Worm (Caenorhabditis elegans) whole organism, midembryonic: ENCODE data around the gene ugt-3.

Source experiments
- T22C8.4 ChIP-seq: fragments of 200-800 bp; sonication (Bioruptor generic); IDR thresholded peaks from 2 replicates; pipeline ENCODE4 v1.3.6; 2022; ENCODE audit warnings: missing genetic modification characterization, missing compliant biosample characterization
- cog-1 ChIP-seq: sonication (generic microtip); optimal IDR thresholded peaks from 2 replicates; lab custom pipeline; 2016; ENCODE audit warnings: missing genetic modification characterization, missing compliant biosample characterization
- flt-1 ChIP-seq: fragments of 200-800 bp; sonication (Bioruptor generic); IDR thresholded peaks from 2 replicates; pipeline ENCODE4 v1.3.6; 2022; ENCODE audit warnings: missing genetic modification characterization, missing compliant biosample characterization
- klf-2 ChIP-seq: fragments of 200-800 bp; sonication (Bioruptor generic); conservative IDR thresholded peaks from 2 replicates; pipeline ENCODE4 v1.3.6; 2022; ENCODE audit warnings: missing genetic modification reagents, missing genetic modification characterization, missing compliant biosample characterization
- med-1 ChIP-seq: sonication (generic microtip); optimal IDR thresholded peaks from 2 replicates; lab custom pipeline; 2017; ENCODE audit warnings: missing genetic modification characterization, mild to moderate bottlenecking, missing compliant biosample characterization, antibody characterized with exemption, missing genetic modification reagents; ENCODE audit not compliant: insufficient read depth
- ref-1 ChIP-seq: fragments of 200-800 bp; sonication (Bioruptor generic); conservative IDR thresholded peaks from 2 replicates; pipeline ENCODE4 v1.3.6; 2022; ENCODE audit warnings: missing genetic modification reagents, missing genetic modification characterization, missing compliant biosample characterization
- tab-1 ChIP-seq: fragments of 200-800 bp; sonication (Bioruptor generic); IDR thresholded peaks from 2 replicates; pipeline ENCODE4 v1.3.6; 2022; ENCODE audit warnings: missing genetic modification characterization, missing compliant biosample characterization
- ztf-23 ChIP-seq: fragments of 200-800 bp; sonication (Bioruptor generic); IDR thresholded peaks from 2 replicates; pipeline ENCODE4 v1.3.6; 2022; ENCODE audit warnings: missing genetic modification reagents, missing genetic modification characterization, missing compliant biosample characterization
- ztf-29 ChIP-seq: fragments of 200-800 bp; sonication (Bioruptor generic); IDR thresholded peaks from 2 replicates; pipeline ENCODE4 v1.3.6; 2022; ENCODE audit warnings: missing genetic modification reagents, missing genetic modification characterization, missing compliant biosample characterization

DNA sequence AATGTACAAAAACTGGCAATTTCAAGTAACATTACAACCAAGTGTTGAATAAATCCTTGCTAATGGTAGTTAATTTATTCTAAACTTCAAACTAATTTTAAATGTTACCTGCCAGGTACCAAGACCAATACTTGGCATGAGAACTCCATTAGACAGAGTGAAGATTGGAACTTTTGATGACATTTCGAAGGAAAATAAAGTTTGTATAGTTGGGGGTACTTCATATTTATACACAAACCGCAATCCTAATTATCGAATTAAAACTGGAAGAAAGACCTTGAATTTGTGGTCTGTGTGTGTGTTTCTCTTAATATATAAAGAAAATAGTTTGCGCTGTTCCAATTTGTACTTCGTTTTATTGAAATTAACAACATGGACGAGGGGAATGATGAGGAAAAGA is 9.8 kb upstream of the ugt-3 start, which contains the start of gene ZC443.1:
- TF ChIP-seq flt-1 (GFP tag; lab: Robert Waterston, UW) (no peak), ztf-29 (GFP tag; lab: Robert Waterston, UW) (no peak), med-1 (GFP tag; lab: Kevin White, UChicago) (no peak), T22C8.4 (GFP tag; lab: Robert Waterston, UW) (no peak), ref-1 (GFP tag; lab: Robert Waterston, UW) (no peak), cog-1 (no peak), klf-2 (no peak), tab-1 (GFP tag; lab: Robert Waterston, UW) (no peak), ztf-23 (no peak)
